Fruit fly (Drosophila melanogaster): ENCODE data around the gene CG1275.

The CG1275 gene

DNA sequence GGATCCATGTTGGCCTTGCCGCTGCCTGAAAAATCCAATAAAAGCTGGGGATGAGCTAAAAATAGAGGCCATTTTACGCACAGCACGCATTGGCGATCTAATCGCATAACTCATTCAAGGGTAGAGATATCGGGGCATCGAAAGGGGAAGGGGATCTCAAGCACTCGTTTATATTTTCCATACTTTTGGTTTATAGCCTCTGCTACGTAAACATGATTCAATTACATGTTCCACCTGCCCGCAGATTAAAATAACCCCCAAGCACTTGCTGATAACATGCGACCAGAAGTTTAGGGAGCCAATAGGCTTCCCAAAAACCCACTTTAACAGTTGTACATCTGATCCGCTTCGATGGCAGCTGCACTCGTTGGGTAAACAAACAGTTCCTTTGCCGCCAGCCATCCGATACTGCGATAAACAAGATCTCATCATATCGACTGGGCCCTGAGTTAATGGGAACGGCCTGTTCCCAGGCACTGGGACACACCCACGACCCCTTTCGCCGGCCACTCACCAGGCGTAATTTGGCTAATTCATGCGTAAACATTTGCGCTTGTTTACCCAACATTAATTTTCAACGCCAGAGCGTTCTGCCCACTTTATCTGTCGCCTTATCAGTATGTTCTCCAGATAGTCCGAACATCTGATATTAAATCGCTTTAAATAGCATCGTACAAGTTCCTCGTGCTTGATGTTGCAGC, 3.1 kb downstream of the CG1275 start:
- TF ChIP-seq ttk (optimal IDR thresholded peaks at IDR 0.05) (no peak), Sin3A (optimal IDR thresholded peaks at IDR 0.05) (no peak), insv (optimal IDR thresholded peaks at IDR 0.05) (no peak), psq (optimal IDR thresholded peaks at IDR 0.05) (no peak), Myc (optimal IDR thresholded peaks at IDR 0.05) (no peak), h (optimal IDR thresholded peaks at IDR 0.05) (no peak)

DNA sequence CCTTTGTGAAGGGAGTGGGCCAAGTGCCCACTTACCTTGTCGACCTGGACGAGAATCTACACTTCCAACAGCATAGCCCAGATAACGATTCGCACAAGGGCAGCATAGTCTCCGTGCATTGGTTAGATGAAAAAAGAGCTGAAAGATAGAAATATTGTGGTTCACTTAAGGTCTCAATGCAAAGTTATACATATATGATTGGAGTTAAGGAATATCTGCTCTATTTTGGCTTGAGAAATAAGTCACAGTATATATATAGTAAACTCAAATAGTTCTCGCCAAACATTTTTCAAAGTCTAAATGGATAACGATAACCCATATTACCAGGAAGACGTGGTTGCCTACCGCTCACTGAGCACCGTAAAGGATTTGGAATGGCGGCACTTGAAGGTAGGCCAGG, 8.9 kb downstream of the CG1275 start, which contains the start of gene CG32305:
Gene CG32305, plus strand, starts transcription at position 301 of the 400 bp plus-strand sequence.
- TF ChIP-seq h (optimal IDR thresholded peaks at IDR 0.05) = no peak
- TF ChIP-seq Myc (optimal IDR thresholded peaks at IDR 0.05) = no peak

DNA sequence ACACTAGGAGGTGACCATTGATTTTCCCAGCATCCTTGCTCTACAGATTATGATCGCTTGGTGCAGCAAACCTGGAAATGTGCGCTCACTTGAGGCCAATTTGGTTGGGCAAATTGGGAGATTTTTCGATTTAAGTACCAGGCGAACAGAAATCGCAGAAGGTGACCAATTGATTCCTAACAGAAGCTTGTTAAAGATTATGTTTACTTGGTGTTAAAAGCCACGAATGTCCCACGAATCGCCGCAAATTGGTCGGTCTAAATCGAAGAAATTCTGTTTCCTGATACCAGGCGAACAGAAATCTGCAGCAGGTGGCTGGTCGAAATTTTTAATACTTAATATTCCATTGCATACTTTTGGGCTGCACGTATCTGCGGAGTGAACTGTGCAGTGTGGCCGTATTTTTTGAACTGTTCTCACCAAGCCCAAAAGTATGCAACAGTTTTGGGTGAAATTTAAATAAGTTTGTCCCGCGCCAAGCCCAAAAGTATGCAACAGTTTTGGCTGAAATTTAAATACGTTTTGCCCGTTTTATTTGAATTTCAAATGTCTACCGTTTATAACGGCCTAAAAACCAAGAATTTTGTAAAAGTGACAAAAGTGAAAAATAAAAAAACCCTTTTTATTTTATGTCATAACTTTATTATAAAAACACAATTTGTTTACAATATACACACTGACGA, 13.2 kb downstream of the CG1275 start, which contains the start of gene CG32301:
Gene CG32301, plus strand, starts transcription at position 633 of the 683 bp plus-strand sequence.
- no peak for TF ChIP-seq insv (optimal IDR thresholded peaks at IDR 0.05)
- no peak for TF ChIP-seq psq (optimal IDR thresholded peaks at IDR 0.05)
- no peak for TF ChIP-seq ttk (optimal IDR thresholded peaks at IDR 0.05)
- no peak for TF ChIP-seq h (optimal IDR thresholded peaks at IDR 0.05)
- no peak for TF ChIP-seq Myc (optimal IDR thresholded peaks at IDR 0.05)
- no peak for TF ChIP-seq Sin3A (optimal IDR thresholded peaks at IDR 0.05)

DNA sequence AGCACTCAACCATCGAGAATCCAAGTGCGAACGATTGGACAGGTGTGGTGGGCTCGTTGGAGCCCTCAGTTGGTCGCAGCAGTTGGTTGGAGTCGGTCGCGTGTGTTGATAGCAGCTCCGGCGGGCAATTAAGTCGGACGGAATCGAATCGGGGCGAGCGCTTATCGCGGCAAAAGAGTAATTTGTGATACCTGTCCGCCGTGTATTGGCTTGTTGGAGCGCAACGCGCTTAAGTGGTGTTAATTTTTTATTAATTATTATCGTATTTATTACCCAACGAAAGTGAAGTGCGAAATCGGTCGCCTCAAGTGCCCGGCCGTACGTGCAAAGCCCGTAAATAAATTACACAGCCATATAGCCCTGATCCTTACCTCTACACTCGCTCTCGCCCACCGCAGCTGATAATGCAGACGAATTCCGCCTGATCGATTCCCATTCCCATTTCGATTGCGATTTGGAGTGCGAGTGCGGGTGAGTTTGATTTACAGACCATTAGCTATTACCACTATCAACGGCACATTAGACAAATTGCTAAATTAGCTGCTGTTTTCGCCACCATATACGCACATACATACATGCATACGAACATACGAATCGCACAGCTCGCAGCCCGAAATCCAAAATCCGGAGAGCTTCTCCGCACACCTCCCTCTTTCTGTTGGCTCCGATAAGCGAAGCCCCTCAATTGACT, 19.5 kb downstream of the CG1275 start, which contains the start of gene ACXD:
Gene ACXD, plus strand, starts transcription at position 66 of the 691 bp plus-strand sequence.
- no peak for TF ChIP-seq insv (optimal IDR thresholded peaks at IDR 0.05)
- no peak for TF ChIP-seq psq (optimal IDR thresholded peaks at IDR 0.05)
- no peak for TF ChIP-seq h (optimal IDR thresholded peaks at IDR 0.05)
- no peak for TF ChIP-seq Sin3A (optimal IDR thresholded peaks at IDR 0.05)
- no peak for TF ChIP-seq ttk (optimal IDR thresholded peaks at IDR 0.05)
- no peak for TF ChIP-seq Myc (optimal IDR thresholded peaks at IDR 0.05)

DNA sequence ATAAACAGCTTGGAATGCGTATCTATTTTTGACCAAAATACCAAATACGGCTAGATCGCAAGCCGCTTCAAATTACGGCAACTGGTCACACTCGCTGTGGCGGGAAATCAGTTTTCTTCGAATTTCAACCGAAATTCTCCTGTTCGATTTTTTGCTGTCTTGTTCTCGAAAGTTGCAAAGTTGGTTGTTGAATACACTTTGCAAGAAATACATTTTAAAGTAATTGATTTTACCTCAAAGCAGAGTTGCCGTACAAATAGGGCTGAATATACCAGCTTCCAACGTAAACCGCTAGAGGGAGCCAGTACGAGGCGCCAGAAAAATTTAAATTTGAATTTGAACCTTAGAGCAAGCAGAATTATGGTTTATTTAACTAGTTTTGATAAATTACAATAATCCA, 20.2 kb downstream of the CG1275 start, which contains the start of gene CG9018:
Gene CG9018, minus strand, starts transcription at position 43 of the 400 bp plus-strand sequence.
- TF ChIP-seq Myc (optimal IDR thresholded peaks at IDR 0.05) (no peak), h (optimal IDR thresholded peaks at IDR 0.05) (no peak), Sin3A (optimal IDR thresholded peaks at IDR 0.05) (no peak), psq (optimal IDR thresholded peaks at IDR 0.05) (no peak), insv (optimal IDR thresholded peaks at IDR 0.05) (no peak), ttk (optimal IDR thresholded peaks at IDR 0.05) (no peak)

DNA sequence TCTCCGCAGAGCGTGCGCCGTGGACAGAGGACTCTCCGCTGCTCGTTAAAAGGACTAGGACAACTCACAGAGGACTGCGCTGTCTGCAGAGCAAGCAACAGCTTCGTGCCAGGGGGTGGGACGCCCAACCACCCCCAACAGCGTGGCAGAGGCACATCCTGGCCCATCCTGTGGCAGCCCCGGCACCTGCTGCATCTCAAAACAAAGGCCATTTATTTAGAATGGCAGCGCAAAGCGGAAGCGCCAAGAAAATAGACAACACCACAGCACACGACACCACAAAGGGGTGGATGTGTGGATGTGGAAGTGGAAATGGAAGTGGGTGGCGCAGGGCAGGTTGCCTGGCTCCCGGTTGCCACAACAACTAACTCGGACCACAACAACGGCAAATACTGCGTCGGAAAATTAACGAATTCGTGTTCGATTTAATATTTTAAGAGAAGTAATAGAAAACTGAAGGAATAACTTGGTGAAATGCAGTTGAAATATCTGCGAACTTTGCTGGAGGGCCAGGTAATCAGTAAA, 28.0 kb downstream of the CG1275 start, which contains the start of gene Oseg2:
Gene Oseg2, plus strand, starts transcription at position 475 of the 525 bp plus-strand sequence.
- TF ChIP-seq h (optimal IDR thresholded peaks at IDR 0.05) (no peak), insv (optimal IDR thresholded peaks at IDR 0.05) (no peak), psq (optimal IDR thresholded peaks at IDR 0.05) (no peak), ttk (optimal IDR thresholded peaks at IDR 0.05) (no peak), Sin3A (optimal IDR thresholded peaks at IDR 0.05) (no peak), Myc (optimal IDR thresholded peaks at IDR 0.05) (no peak)

DNA sequence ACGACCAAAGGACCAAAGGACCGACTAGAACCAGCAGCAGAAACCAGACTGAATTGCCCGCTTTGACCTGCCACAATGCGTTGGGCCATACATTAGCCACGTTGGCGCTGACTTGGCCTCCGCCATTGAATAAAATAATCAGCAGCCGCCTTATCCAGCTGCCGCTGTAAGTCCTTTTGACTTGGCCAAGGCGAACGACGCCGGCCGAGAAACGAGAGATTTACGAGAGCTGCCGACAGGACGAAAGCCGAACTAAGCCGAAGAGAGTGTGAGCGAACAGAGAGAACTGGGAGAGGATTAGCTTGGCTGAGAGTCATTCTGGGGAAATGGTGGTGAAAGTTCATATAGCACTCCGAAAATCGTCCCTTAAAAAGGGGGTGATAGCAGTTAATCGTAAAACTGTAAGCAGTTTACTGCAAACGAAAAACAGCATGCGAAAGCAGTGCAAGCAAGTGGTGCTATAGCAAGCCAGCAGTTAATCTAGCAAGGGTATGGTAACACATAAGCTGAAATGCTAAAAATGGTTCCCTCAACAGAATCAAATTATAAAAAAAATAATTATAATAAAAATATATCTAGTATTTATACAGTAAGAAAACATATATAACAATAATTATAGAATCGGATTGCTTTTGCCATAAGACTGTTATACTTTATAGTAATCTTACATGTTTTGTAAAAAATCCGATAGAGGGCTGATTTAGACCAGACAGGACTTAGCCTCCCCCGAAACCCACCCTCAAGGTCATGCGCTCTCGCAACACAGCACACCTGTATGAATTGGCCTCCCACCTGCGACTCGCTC, 28.7 kb downstream of the CG1275 start:
- TF ChIP-seq ttk (optimal IDR thresholded peaks at IDR 0.05) (no peak), h (optimal IDR thresholded peaks at IDR 0.05) (no peak), Myc (optimal IDR thresholded peaks at IDR 0.05) (no peak), insv (optimal IDR thresholded peaks at IDR 0.05) (no peak), Sin3A (optimal IDR thresholded peaks at IDR 0.05) (no peak), psq (optimal IDR thresholded peaks at IDR 0.05) (no peak)

DNA sequence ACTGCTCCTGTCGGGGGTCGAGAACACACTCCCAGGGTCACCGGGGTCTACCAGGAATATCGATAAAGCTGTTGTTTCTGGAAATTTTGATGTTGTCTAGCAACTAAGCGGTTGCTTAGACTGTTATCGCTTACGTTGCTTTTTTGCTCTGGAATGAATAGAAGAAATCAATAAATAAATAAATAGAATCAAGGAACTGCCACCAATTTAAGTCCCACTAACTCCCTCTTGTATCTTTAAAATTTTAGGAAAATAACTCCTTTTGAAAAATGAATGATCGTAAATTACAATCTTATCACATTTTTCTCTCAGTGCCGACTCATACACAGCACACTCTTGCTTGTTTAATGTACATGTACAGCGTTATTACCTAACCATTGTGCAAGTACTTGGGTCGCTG, 44.8 kb downstream of the CG1275 start, which contains the start of gene CG15878:
Gene CG15878, minus strand, starts transcription at position 101 of the 400 bp plus-strand sequence.
- TF ChIP-seq Sin3A (optimal IDR thresholded peaks at IDR 0.05) = no peak
- TF ChIP-seq Myc (optimal IDR thresholded peaks at IDR 0.05) = no peak
- no peak for TF ChIP-seq h (optimal IDR thresholded peaks at IDR 0.05)
- TF ChIP-seq insv (optimal IDR thresholded peaks at IDR 0.05) = no peak
- TF ChIP-seq ttk (optimal IDR thresholded peaks at IDR 0.05) = no peak
- no peak for TF ChIP-seq psq (optimal IDR thresholded peaks at IDR 0.05)
